Worm (Caenorhabditis elegans): Measurements from ENCODE around the gene H06H21.37.

The H06H21.37 gene

DNA sequence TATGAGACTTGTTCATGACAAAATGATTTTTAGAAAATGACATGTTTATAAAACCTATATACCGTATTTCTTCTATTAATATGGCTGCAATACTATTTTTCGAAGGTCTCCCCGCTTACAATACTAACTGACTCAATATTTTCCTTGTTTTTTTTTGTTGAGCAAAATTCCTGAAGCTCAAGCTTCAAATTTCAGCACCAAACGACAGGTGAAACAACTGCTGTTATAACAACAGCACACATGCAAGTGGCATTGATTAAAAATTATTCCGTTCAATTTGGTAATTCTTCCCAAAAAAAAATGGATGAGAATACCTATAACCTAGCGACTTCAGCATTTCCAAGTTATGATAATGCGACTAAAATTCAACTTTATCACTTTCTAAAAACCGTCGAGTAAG is 4.4 kb upstream of the H06H21.37 start, which contains the start of gene srw-94:
srw-94 (plus strand) TSS at position 301 of the 400 bp plus-strand sequence.
- no peak for TF ChIP-seq snpc-4 (tag; optimal IDR thresholded peaks at IDR 0.05)
- no peak for TF ChIP-seq Y75B8A.6 (GFP tag; IDR thresholded peaks at IDR 0.05)
- TF ChIP-seq hif-1 (tag; optimal IDR thresholded peaks at IDR 0.05), result no peak
- TF ChIP-seq F37D6.2 (tag; optimal IDR thresholded peaks at IDR 0.05), result no peak
- no peak for TF ChIP-seq dve-1 (tag; optimal IDR thresholded peaks at IDR 0.05; ENCODE audit: insufficient read depth)
- no peak for TF ChIP-seq madf-5 (GFP tag; IDR thresholded peaks at IDR 0.05)
- TF ChIP-seq lim-7 (GFP tag; IDR thresholded peaks at IDR 0.05), result no peak
- TF ChIP-seq nhr-41 (GFP tag; IDR thresholded peaks at IDR 0.05), result no peak
- TF ChIP-seq mep-1 (tag; optimal IDR thresholded peaks at IDR 0.05), result no peak
- no peak for TF ChIP-seq attf-4 (tag; optimal IDR thresholded peaks at IDR 0.05)
- no peak for TF ChIP-seq madf-9 (GFP tag; conservative IDR thresholded peaks at IDR 0.05)
- no peak for TF ChIP-seq R02D3.7 (tag; optimal IDR thresholded peaks at IDR 0.05)
- no peak for TF ChIP-seq daf-12 (tag; optimal IDR thresholded peaks at IDR 0.05)
- TF ChIP-seq Y105C5A.15 (GFP tag; IDR thresholded peaks at IDR 0.05), result no peak
- no peak for TF ChIP-seq pha-4 (GFP tag; IDR thresholded peaks at IDR 0.05)
- no peak for TF ChIP-seq pha-4 (tag; optimal IDR thresholded peaks at IDR 0.05)
- no peak for TF ChIP-seq T20F7.1 (GFP tag; optimal IDR thresholded peaks at IDR 0.05)
- TF ChIP-seq duxl-1 (tag; optimal IDR thresholded peaks at IDR 0.05; ENCODE audit: poor library complexity), result no peak
- no peak for TF ChIP-seq F44E2.7 (GFP tag; IDR thresholded peaks at IDR 0.05)
- no peak for TF ChIP-seq php-3 (GFP tag; IDR thresholded peaks at IDR 0.05)

DNA sequence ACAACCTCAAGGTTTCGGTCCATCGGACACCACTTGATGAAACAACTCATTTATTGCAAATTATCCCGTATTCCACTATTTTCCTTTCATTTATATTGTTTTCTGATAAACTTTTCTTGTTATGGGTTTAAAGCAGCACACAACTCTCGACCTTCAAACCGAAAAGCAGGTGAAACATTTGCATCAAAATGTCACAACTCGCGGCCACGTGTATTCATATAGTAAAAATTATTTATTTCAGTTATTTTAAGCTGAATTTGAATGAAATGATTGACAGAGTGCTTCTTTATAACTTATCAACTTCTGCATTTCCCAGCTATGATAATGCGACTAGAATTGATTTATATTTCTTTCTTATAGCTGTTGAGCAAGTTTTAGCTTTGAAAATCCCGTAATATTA is 2.1 kb upstream of the H06H21.37 start, which contains the start of gene srw-95:
srw-95 (plus strand) TSS at position 213 of the 400 bp plus-strand sequence.
- peak; percentile 18; the same call in 1 of the 2 replicates for TF ChIP-seq T26A8.4 (GFP tag; IDR thresholded peaks at IDR 0.05)
- peak in 1 of 2 experiments; percentile 36 for TF ChIP-seq unc-62 (GFP tag; optimal IDR thresholded peaks at IDR 0.05 in 1 of 2)
- TF ChIP-seq unc-62 (tag; optimal IDR thresholded peaks at IDR 0.05), result no peak
- peak; percentile 60 for TF ChIP-seq lin-38 (GFP tag; IDR thresholded peaks at IDR 0.05)
- peak in 1 of 2 experiments; percentile 3 for TF ChIP-seq lsy-2 (tag; optimal IDR thresholded peaks at IDR 0.05)
- TF ChIP-seq Y105C5A.15 (GFP tag; IDR thresholded peaks at IDR 0.05), result peak; percentile 57; the same call in 1 of the 2 replicates
- TF ChIP-seq Y5F2A.4 (GFP tag; optimal IDR thresholded peaks at IDR 0.05), result no peak
- TF ChIP-seq Y75B8A.6 (GFP tag; IDR thresholded peaks at IDR 0.05), result no peak
- peak; percentile 85; the same call in 1 of the 2 replicates for TF ChIP-seq snpc-1.2 (GFP tag; IDR thresholded peaks at IDR 0.05)
- TF ChIP-seq F49E8.2 (tag; optimal IDR thresholded peaks at IDR 0.05; ENCODE audit: borderline replicate concordance), result peak; percentile 22

DNA sequence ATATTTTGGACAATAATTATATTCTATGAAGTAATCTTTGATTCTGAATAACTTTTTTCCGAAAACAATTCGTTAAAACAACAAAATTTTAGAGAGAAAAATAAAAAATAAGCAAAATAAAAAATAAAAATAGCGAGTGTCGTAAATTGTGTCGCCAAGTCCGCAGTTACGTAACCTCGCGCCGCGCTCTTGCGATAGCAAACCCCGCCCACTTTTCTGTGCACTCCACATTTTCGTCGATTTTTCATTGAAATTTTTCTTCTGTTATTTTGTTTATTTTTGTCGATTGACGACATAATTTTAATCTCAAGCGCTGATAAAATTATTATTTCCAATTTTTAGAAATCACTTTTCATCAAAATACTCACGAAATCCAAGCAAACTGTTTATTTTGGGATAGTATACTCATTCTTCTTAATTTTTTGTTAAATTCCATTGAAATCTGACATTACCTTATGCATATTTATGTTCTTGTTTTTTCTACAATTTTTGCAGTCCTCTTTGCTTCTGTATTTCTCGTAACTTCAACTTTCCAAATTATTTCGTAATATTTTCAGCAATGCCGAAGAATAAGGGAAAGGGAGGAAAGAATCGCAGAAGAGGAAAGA is 707 bp upstream of the H06H21.37 start, which contains the start of gene eif-1.A:
eif-1.A (plus strand) TSS at position 558 of the 608 bp plus-strand sequence.
- TF ChIP-seq mes-2 (tag; optimal IDR thresholded peaks at IDR 0.05; ENCODE audit: poor library complexity, severe bottlenecking) (peak; percentile 87), rbr-2 (tag; optimal IDR thresholded peaks at IDR 0.05) (peak; percentile 24), mdl-1 (tag; optimal IDR thresholded peaks at IDR 0.05) (no peak), arid-1 (GFP tag; conservative IDR thresholded peaks at IDR 0.05) (no peak), ceh-62 (tag; optimal IDR thresholded peaks at IDR 0.05) (no peak), dpl-1 (GFP tag; optimal IDR thresholded peaks at IDR 0.05) (peak; percentile 47), ztf-7 (tag; optimal IDR thresholded peaks at IDR 0.05) (no peak), ceh-32 (tag; optimal IDR thresholded peaks at IDR 0.05; ENCODE audit: poor library complexity) (no peak), lin-29 (GFP tag; IDR thresholded peaks at IDR 0.05) (no peak), hlh-30 (tag; optimal IDR thresholded peaks at IDR 0.05; ENCODE audit: insufficient read depth) (peak; percentile 26), lin-1 (GFP tag; IDR thresholded peaks at IDR 0.05) (no peak), unc-39 (tag; optimal IDR thresholded peaks at IDR 0.05) (no peak), nhr-6 (tag; optimal IDR thresholded peaks at IDR 0.05) (peak; percentile 45), zag-1 (tag; optimal IDR thresholded peaks at IDR 0.05) (no peak), nhr-77 (tag; optimal IDR thresholded peaks at IDR 0.05) (peak; percentile 30), F49E8.2 (tag; optimal IDR thresholded peaks at IDR 0.05; ENCODE audit: borderline replicate concordance) (no peak), madf-9 (GFP tag; conservative IDR thresholded peaks at IDR 0.05) (no peak), nhr-10 (tag; optimal IDR thresholded peaks at IDR 0.05) (no peak), dmd-9 (GFP tag; IDR thresholded peaks at IDR 0.05) (no peak), zfp-2 (tag; optimal IDR thresholded peaks at IDR 0.05) (no peak), ZK546.5 (tag; optimal IDR thresholded peaks at IDR 0.05) (no peak), unc-62 (GFP tag; optimal IDR thresholded peaks at IDR 0.05 in 1 of 2) (no peak), unc-62 (tag; optimal IDR thresholded peaks at IDR 0.05) (no peak), saeg-2 (GFP tag; IDR thresholded peaks at IDR 0.05) (no peak)
